Fruit fly (Drosophila melanogaster) whole organism, embryonic: ENCODE data around the gene Usp30.

ENCODE experiments used
- BEAF-32 ChIP-seq: fragments of 200-800 bp; sonication (Bioruptor generic); optimal IDR thresholded peaks from 3 replicates; lab custom pipeline; 2017; ENCODE audit warnings: missing biosample characterization, missing genetic modification characterization, mild to moderate bottlenecking, moderate library complexity, missing genetic modification reagents
- Bgb ChIP-seq: fragments of 200-800 bp; sonication (Bioruptor generic); IDR thresholded peaks from 2 replicates; pipeline ENCODE4 v1.3.6; 2022; ENCODE audit warnings: missing biosample characterization, missing genetic modification characterization; ENCODE audit not compliant: partially characterized antibody
- Bteb2 ChIP-seq: fragments of 200-800 bp; sonication (Bioruptor generic); optimal IDR thresholded peaks from 2 replicates; lab custom pipeline; 2016; ENCODE audit warnings: missing biosample characterization, missing genetic modification characterization
- CG10565 ChIP-seq: fragments of 200-800 bp; sonication (Bioruptor generic); optimal IDR thresholded peaks from 3 replicates; lab custom pipeline; 2016; ENCODE audit warnings: missing biosample characterization, mild to moderate bottlenecking, missing genetic modification characterization
- CG12104 ChIP-seq: fragments of 200-800 bp; sonication (Bioruptor generic); optimal IDR thresholded peaks from 3 replicates; lab custom pipeline; 2016; ENCODE audit warnings: missing biosample characterization, missing genetic modification characterization
- CG13287 ChIP-seq: fragments of 200-800 bp; sonication (Bioruptor generic); IDR thresholded peaks from 2 replicates; pipeline ENCODE4 v1.3.6; 2022; ENCODE audit warnings: missing biosample characterization, missing genetic modification characterization; ENCODE audit not compliant: partially characterized antibody
- CG15011 ChIP-seq: fragments of 200-800 bp; sonication (Bioruptor generic); optimal IDR thresholded peaks from 3 replicates; lab custom pipeline; 2018; ENCODE audit warnings: missing biosample characterization, mild to moderate bottlenecking, missing genetic modification characterization
- CG1602 ChIP-seq: fragments of 200-800 bp; sonication (Bioruptor generic); optimal IDR thresholded peaks from 3 replicates; lab custom pipeline; 2016; ENCODE audit warnings: missing biosample characterization, missing genetic modification characterization
- CG17359 ChIP-seq: fragments of 200-800 bp; sonication (Bioruptor generic); optimal IDR thresholded peaks from 3 replicates; lab custom pipeline; 2018; ENCODE audit warnings: missing biosample characterization, mild to moderate bottlenecking, missing genetic modification characterization, moderate library complexity
- CG18011 ChIP-seq: fragments of 200-800 bp; sonication (Bioruptor generic); optimal IDR thresholded peaks from 2 replicates; lab custom pipeline; 2017; ENCODE audit warnings: missing biosample characterization, missing genetic modification characterization, mild to moderate bottlenecking, moderate library complexity, missing genotype
- CG31388 ChIP-seq: fragments of 200-800 bp; sonication (Bioruptor generic); optimal IDR thresholded peaks from 2 replicates; lab custom pipeline; 2016; ENCODE audit warnings: missing biosample characterization, missing genetic modification characterization
- CG4282 ChIP-seq: fragments of 200-800 bp; sonication (Bioruptor generic); optimal IDR thresholded peaks from 2 replicates; lab custom pipeline; 2016; ENCODE audit warnings: missing biosample characterization, missing genetic modification characterization
- CG4404 ChIP-seq: fragments of 200-800 bp; sonication (Bioruptor generic); IDR thresholded peaks from 2 replicates; pipeline ENCODE4 v1.3.6; 2022; ENCODE audit warnings: missing biosample characterization, missing genetic modification characterization
- CG5953 ChIP-seq: fragments of 200-800 bp; sonication (Bioruptor generic); IDR thresholded peaks from 2 replicates; pipeline ENCODE4 v1.3.6; 2022; ENCODE audit warnings: missing biosample characterization, missing genetic modification characterization
- CG8478 ChIP-seq: fragments of >200 bp; optimal IDR thresholded peaks from 2 replicates; lab custom pipeline; 2018
- CG9609 ChIP-seq: fragments of 200-800 bp; sonication (Bioruptor generic); optimal IDR thresholded peaks from 3 replicates; lab custom pipeline; 2016; ENCODE audit warnings: missing biosample characterization, missing genetic modification characterization
- CG9932 ChIP-seq: fragments of 200-800 bp; sonication (Bioruptor generic); IDR thresholded peaks from 2 replicates; pipeline ENCODE4 v1.3.6; 2022; ENCODE audit warnings: missing biosample characterization, missing genetic modification characterization
- CTCF ChIP-seq: fragments of 200-800 bp; sonication (Bioruptor generic); optimal IDR thresholded peaks from 2 replicates; lab custom pipeline; 2017; ENCODE audit warnings: missing biosample characterization, mild to moderate bottlenecking, missing genetic modification characterization, moderate library complexity
- Drgx ChIP-seq: fragments of 200-800 bp; sonication (Bioruptor generic); IDR thresholded peaks from 2 replicates; pipeline ENCODE4 v1.3.6; 2022; ENCODE audit warnings: missing biosample characterization, missing genetic modification characterization
- Eip74EF ChIP-seq, 2 experiments: fragments of 200-800 bp in 1 of 2; fragments of >200 bp in 1 of 2; sonication (Bioruptor generic) in 1 of 2; optimal IDR thresholded peaks; 2 replicates each; lab custom pipeline; 2017 to 2019; ENCODE audit warnings: missing biosample characterization in 2 of 2, missing genetic modification characterization in 2 of 2, mild to moderate bottlenecking in 1 of 2, moderate library complexity in 1 of 2
- HLH4C ChIP-seq: fragments of 200-800 bp; sonication (Bioruptor generic); IDR thresholded peaks from 3 replicates; pipeline ENCODE4 v1.3.6; 2022; ENCODE audit warnings: missing biosample characterization, missing genetic modification characterization; ENCODE audit not compliant: partially characterized antibody
- Hmr ChIP-seq: fragments of 200-800 bp; sonication (Bioruptor generic); optimal IDR thresholded peaks from 3 replicates; lab custom pipeline; 2017; ENCODE audit warnings: mild to moderate bottlenecking, missing biosample characterization, missing genetic modification reagents, missing genetic modification characterization
- Ravus ChIP-seq: fragments of 200-800 bp; sonication (Bioruptor generic); IDR thresholded peaks from 2 replicates; pipeline ENCODE4 v1.3.6; 2022; ENCODE audit warnings: missing biosample characterization, missing genetic modification characterization
- Sin3A ChIP-seq: fragments of >200 bp; optimal IDR thresholded peaks from 2 replicates; lab custom pipeline; 2018
- Sry-δ ChIP-seq: fragments of 200-800 bp; sonication (Bioruptor generic); optimal IDR thresholded peaks from 2 replicates; lab custom pipeline; 2016; ENCODE audit warnings: missing biosample characterization, missing genetic modification characterization
- bab2 ChIP-seq: fragments of 200-800 bp; sonication (Bioruptor generic); optimal IDR thresholded peaks from 2 replicates; lab custom pipeline; 2016; ENCODE audit warnings: missing biosample characterization, missing genetic modification characterization
- bbx ChIP-seq: fragments of 200-800 bp; sonication (Bioruptor generic); IDR thresholded peaks from 2 replicates; pipeline ENCODE4 v1.3.6; 2022; ENCODE audit warnings: missing biosample characterization, missing genetic modification characterization; ENCODE audit not compliant: partially characterized antibody
- btn ChIP-seq: fragments of 200-800 bp; sonication (Bioruptor generic); optimal IDR thresholded peaks from 2 replicates; lab custom pipeline; 2016; ENCODE audit warnings: missing biosample characterization, missing genetic modification characterization
- cg ChIP-seq: fragments of 200-800 bp; sonication (Bioruptor generic); optimal IDR thresholded peaks from 3 replicates; lab custom pipeline; 2019; ENCODE audit warnings: missing biosample characterization, mild to moderate bottlenecking, missing genetic modification characterization, moderate library complexity
- chif ChIP-seq, 2 experiments: fragments of 200-800 bp; sonication (Bioruptor generic); optimal IDR thresholded peaks; 3 replicates each; lab custom pipeline; 2016; ENCODE audit warnings: missing biosample characterization in 2 of 2, missing genetic modification characterization in 2 of 2
- corto ChIP-seq: fragments of 200-800 bp; sonication (Bioruptor generic); optimal IDR thresholded peaks from 2 replicates; lab custom pipeline; 2016; ENCODE audit warnings: missing biosample characterization, mild to moderate bottlenecking, missing genetic modification characterization, moderate library complexity
- dysf ChIP-seq: fragments of 200-800 bp; sonication (Bioruptor generic); IDR thresholded peaks from 3 replicates; pipeline ENCODE4 v1.3.6; 2022; ENCODE audit warnings: missing biosample characterization, missing genetic modification characterization
- exex ChIP-seq: fragments of 200-800 bp; sonication (Bioruptor generic); optimal IDR thresholded peaks from 4 replicates; lab custom pipeline; 2018; ENCODE audit warnings: missing biosample characterization, mild to moderate bottlenecking, missing genetic modification characterization, moderate library complexity
- fd102C ChIP-seq: fragments of 200-800 bp; sonication (Bioruptor generic); optimal IDR thresholded peaks from 2 replicates; lab custom pipeline; 2018; ENCODE audit warnings: missing biosample characterization, mild to moderate bottlenecking, missing genetic modification characterization, moderate library complexity
- gce ChIP-seq: fragments of 200-800 bp; sonication (Bioruptor generic); IDR thresholded peaks from 3 replicates; pipeline ENCODE4 v1.3.6; 2022; ENCODE audit warnings: missing biosample characterization, missing genetic modification characterization
- hkb ChIP-seq, 2 experiments: fragments of 200-800 bp in 1 of 2; fragments of >200 bp in 1 of 2; sonication (Bioruptor generic) in 1 of 2; IDR thresholded peaks in 1 of 2; optimal IDR thresholded peaks in 1 of 2; 2 replicates each; pipeline versions ENCODE4 v1.3.6 to Lab custom; 2017 to 2022; ENCODE audit warnings: missing biosample characterization in 1 of 2, missing genetic modification characterization in 1 of 2
- inv ChIP-seq: fragments of 200-800 bp; sonication (Bioruptor generic); IDR thresholded peaks from 2 replicates; pipeline ENCODE4 v1.3.6; 2022; ENCODE audit warnings: missing biosample characterization, missing genetic modification characterization; ENCODE audit not compliant: partially characterized antibody
- nom ChIP-seq: fragments of 200-800 bp; sonication (Bioruptor generic); optimal IDR thresholded peaks from 2 replicates; lab custom pipeline; 2017; ENCODE audit warnings: missing biosample characterization, missing genetic modification characterization, mild to moderate bottlenecking, moderate library complexity, missing genetic modification reagents
- odd ChIP-seq: fragments of 200-800 bp; sonication (Bioruptor generic); optimal IDR thresholded peaks from 2 replicates; lab custom pipeline; 2017; ENCODE audit warnings: missing biosample characterization, mild to moderate bottlenecking, missing genetic modification characterization
- pan ChIP-seq, 4 experiments: fragments of >200 bp in 3 of 4; fragments of 200-800 bp in 1 of 4; sonication (Bioruptor generic) in 1 of 4; optimal IDR thresholded peaks in 3 of 4; IDR thresholded peaks in 1 of 4; 2 replicates each; pipeline versions ENCODE4 v1.3.6 to Lab custom; 2017 to 2022; ENCODE audit warnings: missing biosample characterization in 2 of 4, missing genetic modification characterization in 2 of 4, mixed read lengths in 1 of 4
- pros ChIP-seq: fragments of 200-800 bp; sonication (Bioruptor generic); optimal IDR thresholded peaks from 3 replicates; lab custom pipeline; 2019; ENCODE audit warnings: missing biosample characterization, mild to moderate bottlenecking, missing genetic modification characterization, moderate library complexity
- pzg ChIP-seq: fragments of 200-800 bp; sonication (Bioruptor generic); optimal IDR thresholded peaks from 3 replicates; lab custom pipeline; 2018; ENCODE audit warnings: missing biosample characterization, mild to moderate bottlenecking, missing genetic modification characterization, moderate library complexity
- run ChIP-seq: fragments of 200-800 bp; sonication (Bioruptor generic); optimal IDR thresholded peaks from 3 replicates; lab custom pipeline; 2018; ENCODE audit warnings: missing biosample characterization, mild to moderate bottlenecking, missing genetic modification characterization
- sens ChIP-seq: fragments of 200-800 bp; sonication (Bioruptor generic); peaks from one replicate; lab custom pipeline; 2016; ENCODE audit warnings: missing biosample characterization, missing genetic modification characterization
- sens-2 ChIP-seq: fragments of 200-800 bp; sonication (Bioruptor generic); IDR thresholded peaks from 2 replicates; pipeline ENCODE4 v1.3.6; 2022; ENCODE audit warnings: missing biosample characterization, missing genetic modification characterization
- tio ChIP-seq: fragments of 200-800 bp; sonication (Bioruptor generic); optimal IDR thresholded peaks from 2 replicates; lab custom pipeline; 2017; ENCODE audit warnings: missing biosample characterization, missing genetic modification characterization, inconsistent platforms
- trh ChIP-seq: fragments of 200-800 bp; sonication (Bioruptor generic); optimal IDR thresholded peaks from 2 replicates; lab custom pipeline; 2016; ENCODE audit warnings: missing biosample characterization, missing genetic modification characterization
- unpg ChIP-seq: fragments of 200-800 bp; sonication (Bioruptor generic); optimal IDR thresholded peaks from 3 replicates; lab custom pipeline; 2018; ENCODE audit warnings: missing biosample characterization, mild to moderate bottlenecking, missing genetic modification characterization, moderate library complexity
- yki ChIP-seq: fragments of >200 bp; optimal IDR thresholded peaks from 3 replicates; lab custom pipeline; 2018

Usp30 gene

dm6 chrX:5915752-5916493 lies 36.3 kb upstream of the Usp30 start (continued):
- TF ChIP-seq odd: no peak
- no peak for TF ChIP-seq Ravus
- TF ChIP-seq cg (GFP tag; lab: Kevin White, UChicago): no peak
- peak; percentile 77 for TF ChIP-seq CTCF (GFP tag; lab: Kevin White, UChicago)
- TF ChIP-seq CG13287 (GFP tag; lab: Robert Waterston, UW): peak; percentile 41
- TF ChIP-seq Sry-δ: peak; percentile 74
- TF ChIP-seq CG5953 (GFP tag; lab: Robert Waterston, UW): no peak
- TF ChIP-seq CG9932 (GFP tag; lab: Robert Waterston, UW): 0 out of 2 replicates have a peak, but pooled peaks have one; percentile 14
- peak; percentile 47; the same call in 1 of the 2 replicates for TF ChIP-seq bbx (GFP tag; lab: Robert Waterston, UW)
- TF ChIP-seq exex (tag; lab: Kevin White, UChicago): no peak
- TF ChIP-seq CG8478 (lab: Kevin White, UChicago): no peak
- peak; percentile 15; the same call in 1 of the 3 replicates for TF ChIP-seq HLH4C (GFP tag; lab: Robert Waterston, UW)
- no peak for TF ChIP-seq CG17359 (tag; lab: Kevin White, UChicago)
- TF ChIP-seq btn (GFP tag; lab: Kevin White, UChicago): no peak
- no peak for TF ChIP-seq CG4404 (GFP tag; lab: Robert Waterston, UW)
- no peak for TF ChIP-seq yki (lab: Kevin White, UChicago)
- TF ChIP-seq CG18011 (GFP tag; lab: Kevin White, UChicago): no peak
- TF ChIP-seq nom (GFP tag; lab: Kevin White, UChicago): peak; percentile 44
- TF ChIP-seq tio (GFP tag; lab: Kevin White, UChicago): no peak
- TF ChIP-seq run (tag; lab: Kevin White, UChicago): no peak
- TF ChIP-seq Bgb: peak; percentile 57; the same call in 1 of the 2 replicates
- no peak for TF ChIP-seq CG9609 (GFP tag; lab: Kevin White, UChicago)
- no peak for TF ChIP-seq CG4282 (GFP tag; lab: Kevin White, UChicago)
- TF ChIP-seq bab2 (GFP tag; lab: Kevin White, UChicago): no peak
- TF ChIP-seq chif (GFP tag; optimal IDR thresholded peaks at IDR 0.05; lab: Kevin White, UChicago): no peak
- no peak for TF ChIP-seq Sin3A (lab: Kevin White, UChicago)
- TF ChIP-seq trh (GFP tag; lab: Kevin White, UChicago): no peak
- no peak for TF ChIP-seq hkb (optimal IDR thresholded peaks at IDR 0.05; lab: Kevin White, UChicago)
- 0 out of 2 replicates have a peak, but pooled peaks have one; percentile 21 for TF ChIP-seq hkb (GFP tag; IDR thresholded peaks at IDR 0.05; lab: Robert Waterston, UW)
- TF ChIP-seq corto: no peak
- TF ChIP-seq Eip74EF (GFP tag; optimal IDR thresholded peaks at IDR 0.05; lab: Kevin White, UChicago): no peak
- TF ChIP-seq pros (GFP tag; lab: Kevin White, UChicago): no peak
- TF ChIP-seq CG12104: no peak
- TF ChIP-seq pan (optimal IDR thresholded peaks at IDR 0.05; lab: Kevin White, UChicago): no peak
- TF ChIP-seq pan (GFP tag; optimal IDR thresholded peaks at IDR 0.05 in 1 of 2, IDR thresholded peaks at IDR 0.05 in 1 of 2): no peak
- no peak for TF ChIP-seq gce
- TF ChIP-seq sens (GFP tag; lab: Kevin White, UChicago): peak; percentile 11
- TF ChIP-seq Bteb2 (GFP tag; lab: Kevin White, UChicago): no peak
- TF ChIP-seq BEAF-32 (GFP tag; lab: Kevin White, UChicago): peak; percentile 56
- peak; percentile 18 for TF ChIP-seq Hmr
- peak; percentile 29 for TF ChIP-seq pzg (GFP tag; lab: Kevin White, UChicago)
- peak; percentile 43; the same call in 1 of the 2 replicates for TF ChIP-seq Drgx
- TF ChIP-seq unpg: no peak
- TF ChIP-seq dysf (GFP tag; lab: Robert Waterston, UW): no peak
- TF ChIP-seq CG31388 (GFP tag; lab: Kevin White, UChicago): no peak
- TF ChIP-seq CG10565 (GFP tag; lab: Kevin White, UChicago): no peak
- TF ChIP-seq fd102C (GFP tag; lab: Kevin White, UChicago): no peak
- no peak for TF ChIP-seq inv (GFP tag; lab: Robert Waterston, UW)
- no peak for TF ChIP-seq CG15011
- no peak for TF ChIP-seq CG1602 (GFP tag; lab: Kevin White, UChicago)
- no peak for TF ChIP-seq sens-2 (GFP tag; lab: Robert Waterston, UW)
